Fruit fly (Drosophila melanogaster): ENCODE measurements around the gene CG13078.

- TF ChIP-seq crol (GFP tag; IDR thresholded peaks at IDR 0.05), result no peak
- TF ChIP-seq CG7556 (GFP tag; optimal IDR thresholded peaks at IDR 0.05), result no peak
- no peak for TF ChIP-seq CoRest (tag; optimal IDR thresholded peaks at IDR 0.05)
- TF ChIP-seq Max (GFP tag; optimal IDR thresholded peaks at IDR 0.05), result no peak
- no peak for TF ChIP-seq CG15696 (tag; optimal IDR thresholded peaks at IDR 0.05)
- no peak for TF ChIP-seq Dek (tag; optimal IDR thresholded peaks at IDR 0.05)
- no peak for TF ChIP-seq H2.0 (GFP tag; IDR thresholded peaks at IDR 0.05)
- peak; percentile 42; the same call in 1 of the 2 replicates for TF ChIP-seq Atf6 (GFP tag; IDR thresholded peaks at IDR 0.05)
- TF ChIP-seq CG32772 (GFP tag; IDR thresholded peaks at IDR 0.05), result no peak
Measured at dm6 chr2L:19549412-19549811, 14.3 kb upstream of the CG13078 start.
